Fruit fly (Drosophila melanogaster): Measurements from ENCODE around the gene CG32182.

CG32182 gene

DNA sequence AAGACGTTTGTCGTGTGGAACGTTAAGA is 33.4 kb downstream of the CG32182 start, which contains the start of gene CG42815:
TSS of gene CG42815 (minus strand) at position 20 of the 28 bp plus-strand sequence.
- TF ChIP-seq Snoo (tag; optimal IDR thresholded peaks at IDR 0.05) (no peak), CG17806 (tag; optimal IDR thresholded peaks at IDR 0.05) (no peak), CG10348 (GFP tag; IDR thresholded peaks at IDR 0.05) (no peak), CG15710 (tag; optimal IDR thresholded peaks at IDR 0.05) (no peak), Pif1A (GFP tag; optimal IDR thresholded peaks at IDR 0.05) (no peak), CG14655 (GFP tag; optimal IDR thresholded peaks at IDR 0.05) (no peak), CG12605 (GFP tag; IDR thresholded peaks at IDR 0.05) (no peak)

DNA sequence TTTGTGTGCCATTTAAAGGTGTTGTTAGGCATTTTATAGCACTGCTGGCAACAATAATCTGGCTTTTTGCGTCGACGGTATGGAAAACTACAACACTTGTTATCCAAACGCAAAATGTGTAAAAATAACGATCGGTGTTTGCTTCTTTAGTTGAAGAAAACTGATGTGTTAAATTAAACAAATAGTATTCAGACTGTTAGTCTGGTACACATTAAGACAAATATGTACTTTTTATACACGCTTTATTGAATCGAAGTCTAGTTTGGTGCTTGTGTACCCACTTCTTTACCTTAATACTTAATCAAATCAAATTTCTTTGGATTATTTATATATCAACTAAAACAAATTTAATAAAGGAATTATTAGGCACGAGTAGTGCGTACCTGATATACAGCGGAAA is 33.6 kb downstream of the CG32182 start:
- TF ChIP-seq CG17806 (tag; optimal IDR thresholded peaks at IDR 0.05) = no peak
- no peak for TF ChIP-seq CG14655 (GFP tag; optimal IDR thresholded peaks at IDR 0.05)

DNA sequence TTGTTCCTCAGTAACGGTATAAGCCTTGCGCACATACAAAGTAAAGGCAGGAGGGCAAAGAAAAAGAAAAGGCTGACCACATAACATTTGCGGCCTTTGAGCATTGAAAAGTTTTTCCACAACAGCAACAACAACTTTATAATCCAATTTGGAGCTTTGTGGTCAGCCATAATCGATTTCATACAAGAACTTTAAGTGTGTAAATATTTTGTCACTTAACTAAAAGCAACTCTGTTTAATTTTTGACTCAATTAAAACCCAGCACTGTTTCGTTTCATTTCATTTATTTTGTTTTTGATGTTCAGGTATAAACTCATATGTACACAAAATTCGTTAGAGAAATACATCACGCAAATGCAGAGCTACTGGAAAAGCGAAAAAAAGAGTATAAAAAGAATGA is 39.6 kb downstream of the CG32182 start, which contains the start of gene CG42816:
TSS of gene CG42816 (minus strand) at position 101 of the 400 bp plus-strand sequence.
- TF ChIP-seq fd96Ca (GFP tag; IDR thresholded peaks at IDR 0.05) (no peak), CG12605 (GFP tag; IDR thresholded peaks at IDR 0.05) (no peak), CG9948 (tag; optimal IDR thresholded peaks at IDR 0.05) (no peak), CG32121 (GFP tag; IDR thresholded peaks at IDR 0.05) (no peak), Ets98B (GFP tag; IDR thresholded peaks at IDR 0.05) (no peak), Pif1A (GFP tag; optimal IDR thresholded peaks at IDR 0.05) (no peak), rn (GFP tag; IDR thresholded peaks at IDR 0.05) (no peak), CG4496 (GFP tag; IDR thresholded peaks at IDR 0.05) (no peak), D1 (tag; optimal IDR thresholded peaks at IDR 0.05) (no peak), CG14655 (GFP tag; optimal IDR thresholded peaks at IDR 0.05) (no peak), EcR (GFP tag; optimal IDR thresholded peaks at IDR 0.05) (no peak), gl (tag; optimal IDR thresholded peaks at IDR 0.05) (no peak), Pif1B (GFP tag; optimal IDR thresholded peaks at IDR 0.05) (no peak), CG8159 (tag; optimal IDR thresholded peaks at IDR 0.05) (no peak), Snoo (tag; optimal IDR thresholded peaks at IDR 0.05) (no peak), CG13204 (GFP tag; optimal IDR thresholded peaks at IDR 0.05) (no peak), CG34367 (tag; optimal IDR thresholded peaks at IDR 0.05) (no peak), CG17806 (tag; optimal IDR thresholded peaks at IDR 0.05) (no peak), CG10348 (GFP tag; IDR thresholded peaks at IDR 0.05) (no peak), CG8301 (tag; optimal IDR thresholded peaks at IDR 0.05) (no peak)

DNA sequence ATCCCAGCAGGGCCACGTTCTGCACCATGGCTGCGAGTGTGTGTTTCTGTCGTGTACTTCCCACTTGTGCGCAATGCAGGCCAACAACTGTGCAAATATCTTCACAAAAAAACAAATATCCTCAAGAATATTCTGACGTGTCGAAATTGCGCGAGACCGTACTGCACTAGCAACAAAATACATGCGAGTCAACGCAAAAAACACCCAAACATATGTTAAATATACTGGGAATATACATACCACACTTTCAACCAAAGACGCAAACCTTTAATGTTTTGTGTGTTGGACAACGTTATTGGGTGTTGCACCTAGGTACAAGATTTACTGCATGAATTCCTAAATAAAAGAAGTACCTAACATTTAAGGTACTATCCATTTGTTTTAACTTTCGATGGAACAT is 44.2 kb downstream of the CG32182 start, which contains the start of gene NUCB1:
TSS of gene NUCB1 (minus strand) at position 173 of the 400 bp plus-strand sequence.
- TF ChIP-seq fd96Ca (GFP tag; IDR thresholded peaks at IDR 0.05) (no peak), CG14655 (GFP tag; optimal IDR thresholded peaks at IDR 0.05) (no peak), D1 (tag; optimal IDR thresholded peaks at IDR 0.05) (no peak), Pif1A (GFP tag; optimal IDR thresholded peaks at IDR 0.05) (no peak), EcR (GFP tag; optimal IDR thresholded peaks at IDR 0.05) (no peak), CG17806 (tag; optimal IDR thresholded peaks at IDR 0.05) (no peak), Pif1B (GFP tag; optimal IDR thresholded peaks at IDR 0.05) (no peak), CG4496 (GFP tag; IDR thresholded peaks at IDR 0.05) (no peak), rn (GFP tag; IDR thresholded peaks at IDR 0.05) (no peak), CG12605 (GFP tag; IDR thresholded peaks at IDR 0.05) (no peak), CG32121 (GFP tag; IDR thresholded peaks at IDR 0.05) (no peak), Snoo (tag; optimal IDR thresholded peaks at IDR 0.05) (no peak), Ets98B (GFP tag; IDR thresholded peaks at IDR 0.05) (no peak), gl (tag; optimal IDR thresholded peaks at IDR 0.05) (no peak), CG13204 (GFP tag; optimal IDR thresholded peaks at IDR 0.05) (no peak), CG34367 (tag; optimal IDR thresholded peaks at IDR 0.05) (no peak)

DNA sequence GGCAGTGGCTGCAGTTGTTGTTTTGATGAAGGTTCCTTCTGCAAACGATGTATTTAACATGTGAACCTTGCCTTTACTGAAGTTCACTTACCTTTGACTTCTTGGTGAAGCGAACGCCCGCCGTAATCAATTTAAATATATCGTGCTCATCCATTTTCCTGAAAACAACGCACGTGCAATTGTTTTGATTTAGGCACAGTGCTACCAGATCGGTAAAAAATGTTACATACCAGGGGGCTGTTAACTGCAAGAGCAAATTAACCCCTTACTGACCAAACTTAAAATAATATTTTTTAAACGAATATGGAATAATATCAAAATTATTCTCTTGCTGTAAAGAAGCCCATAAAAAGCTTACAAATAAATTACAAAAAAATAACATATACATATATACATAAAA is 46.6 kb downstream of the CG32182 start, which contains the start of gene ais:
TSS of gene ais (minus strand) at position 205 of the 400 bp plus-strand sequence.
- no peak for TF ChIP-seq CG10348 (GFP tag; IDR thresholded peaks at IDR 0.05)
- no peak for TF ChIP-seq D1 (tag; optimal IDR thresholded peaks at IDR 0.05)
- no peak for TF ChIP-seq CG9948 (tag; optimal IDR thresholded peaks at IDR 0.05)
- no peak for TF ChIP-seq CG15710 (tag; optimal IDR thresholded peaks at IDR 0.05)
- no peak for TF ChIP-seq CG8301 (tag; optimal IDR thresholded peaks at IDR 0.05)

DNA sequence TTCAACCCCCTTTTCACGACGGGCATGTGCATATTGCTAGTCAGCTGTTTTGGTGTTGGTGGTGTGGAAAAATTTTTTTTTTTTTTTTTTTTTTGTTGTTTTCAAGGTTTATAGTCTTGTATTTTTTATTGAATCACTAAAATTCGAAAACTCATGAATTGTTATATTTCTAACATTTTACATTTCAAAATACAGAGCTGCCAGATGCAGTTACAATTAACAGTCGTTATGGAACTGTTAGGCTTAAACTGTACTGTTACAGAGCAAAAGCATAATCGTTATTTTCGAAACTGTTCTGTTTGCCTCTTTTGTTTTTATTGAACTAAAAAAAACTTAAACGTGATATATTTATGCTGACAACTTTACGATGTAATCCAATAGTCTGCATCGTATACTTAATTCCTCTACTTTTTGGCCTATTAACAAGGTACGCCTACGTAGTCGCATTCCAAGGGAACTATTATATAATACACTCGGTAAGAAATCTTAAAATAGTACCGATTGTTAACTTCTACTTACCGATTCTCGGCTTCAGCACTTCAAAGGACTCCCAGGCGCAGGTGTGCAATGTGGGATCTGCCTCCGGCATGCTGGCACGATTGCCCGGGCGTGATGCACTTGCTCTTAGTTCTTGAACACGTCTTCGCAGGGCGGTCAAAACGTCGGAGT is 48.6 kb downstream of the CG32182 start, which contains the start of gene CG32187:
TSS of gene CG32187 (minus strand) at position 9 of the 669 bp plus-strand sequence.
- TF ChIP-seq CG4496 (GFP tag; IDR thresholded peaks at IDR 0.05) (no peak), D1 (tag; optimal IDR thresholded peaks at IDR 0.05) (no peak), fd96Ca (GFP tag; IDR thresholded peaks at IDR 0.05) (no peak), CG12605 (GFP tag; IDR thresholded peaks at IDR 0.05) (no peak), CG9948 (tag; optimal IDR thresholded peaks at IDR 0.05) (no peak), Pif1B (GFP tag; optimal IDR thresholded peaks at IDR 0.05) (no peak), CG32121 (GFP tag; IDR thresholded peaks at IDR 0.05) (no peak), CG13204 (GFP tag; optimal IDR thresholded peaks at IDR 0.05) (no peak), CG34367 (tag; optimal IDR thresholded peaks at IDR 0.05) (no peak), Snoo (tag; optimal IDR thresholded peaks at IDR 0.05) (no peak), CG17806 (tag; optimal IDR thresholded peaks at IDR 0.05) (no peak), CG8159 (tag; optimal IDR thresholded peaks at IDR 0.05) (no peak), CG8301 (tag; optimal IDR thresholded peaks at IDR 0.05) (no peak), CG15710 (tag; optimal IDR thresholded peaks at IDR 0.05) (no peak), CG14655 (GFP tag; optimal IDR thresholded peaks at IDR 0.05) (no peak), Ets98B (GFP tag; IDR thresholded peaks at IDR 0.05) (no peak)

Data from whole organism, pupa.